Worm (Caenorhabditis elegans) whole organism, mixed stage, embryonic: Measurements from ENCODE around the gene nsph-3.2.

Experiments used
- M03D4.4 ChIP-seq: sonication (generic microtip); optimal IDR thresholded peaks from 2 replicates; lab custom pipeline; 2017; ENCODE audit warnings: mild to moderate bottlenecking, missing genetic modification characterization, missing compliant biosample characterization
- ces-1 ChIP-seq: fragments of 150-350 bp; optimal IDR thresholded peaks from 2 replicates; lab custom pipeline; 2014; ENCODE audit warnings: missing biosample characterization, missing genetic modification reagents, missing genetic modification characterization
- elt-1 ChIP-seq: sonication (generic microtip); optimal IDR thresholded peaks from 2 replicates; lab custom pipeline; 2017; ENCODE audit warnings: missing genetic modification characterization, mild to moderate bottlenecking, missing compliant biosample characterization, antibody characterized with exemption, moderate library complexity, borderline replicate concordance; ENCODE audit not compliant: insufficient read depth
- elt-3 ChIP-seq: fragments of 150-350 bp; optimal IDR thresholded peaks from 2 replicates; lab custom pipeline; 2014; ENCODE audit warnings: missing biosample characterization, missing genetic modification characterization
- lsy-2 ChIP-seq: fragments of 150-350 bp; optimal IDR thresholded peaks from 2 replicates; lab custom pipeline; 2014; ENCODE audit warnings: missing biosample characterization, missing genetic modification characterization
- nhr-237 ChIP-seq: fragments of 150-350 bp; optimal IDR thresholded peaks from 2 replicates; lab custom pipeline; 2014; ENCODE audit warnings: missing biosample characterization, missing genetic modification characterization
- nhr-28 ChIP-seq: fragments of 150-350 bp; optimal IDR thresholded peaks from 2 replicates; lab custom pipeline; 2014; ENCODE audit warnings: missing biosample characterization, missing genetic modification characterization
- snpc-4 ChIP-seq: fragments of 150-350 bp; optimal IDR thresholded peaks from 2 replicates; lab custom pipeline; 2014; ENCODE audit warnings: missing biosample characterization, missing genetic modification characterization
- sptf-1 ChIP-seq: sonication (generic microtip); optimal IDR thresholded peaks from 2 replicates; lab custom pipeline; 2017; ENCODE audit warnings: mild to moderate bottlenecking, missing genetic modification characterization, moderate library complexity, missing compliant biosample characterization
- tbx-8 ChIP-seq: fragments of 200-800 bp; sonication (Bioruptor generic); optimal IDR thresholded peaks from 2 replicates; lab custom pipeline; 2018; ENCODE audit warnings: mild to moderate bottlenecking, missing genetic modification characterization, moderate library complexity, missing compliant biosample characterization
- unc-39 ChIP-seq: fragments of 150-350 bp; optimal IDR thresholded peaks from 2 replicates; lab custom pipeline; 2014; ENCODE audit warnings: missing biosample characterization, missing genetic modification characterization
- unc-62 ChIP-seq: fragments of 150-350 bp; optimal IDR thresholded peaks from 2 replicates; lab custom pipeline; 2014; ENCODE audit warnings: missing biosample characterization, missing genetic modification reagents, missing genetic modification characterization
- ztf-11 ChIP-seq: fragments of 150-350 bp; optimal IDR thresholded peaks from 2 replicates; lab custom pipeline; 2014; ENCODE audit warnings: missing biosample characterization, missing genetic modification characterization

ce11 chrIV:10063941-10064340 is 48.7 kb upstream of the nsph-3.2 start:
- no peak for TF ChIP-seq ces-1
- no peak for TF ChIP-seq unc-39 (tag; lab: Kevin White, UChicago)
- TF ChIP-seq unc-62 (GFP tag; lab: Kevin White, UChicago): no peak
- no peak for TF ChIP-seq snpc-4 (tag; lab: Kevin White, UChicago)
- no peak for TF ChIP-seq ztf-11 (tag; lab: Kevin White, UChicago)
- no peak for TF ChIP-seq nhr-28 (tag; lab: Kevin White, UChicago)
- TF ChIP-seq M03D4.4: no peak
- no peak for TF ChIP-seq lsy-2 (tag; lab: Kevin White, UChicago)
- no peak for TF ChIP-seq sptf-1 (tag; lab: Kevin White, UChicago)
- TF ChIP-seq nhr-237 (tag; lab: Kevin White, UChicago): no peak
- TF ChIP-seq elt-1: no peak
- no peak for TF ChIP-seq tbx-8 (GFP tag; lab: Kevin White, UChicago)
- TF ChIP-seq elt-3 (tag; lab: Kevin White, UChicago): no peak
